Worm (Caenorhabditis elegans) whole organism, late embryonic: ENCODE results near the gene skr-21.

Experiments used
- C38D4.7 ChIP-seq: fragments of 200-800 bp; sonication (Bioruptor generic); optimal IDR thresholded peaks from 2 replicates; lab custom pipeline; 2018; ENCODE audit warnings: mild to moderate bottlenecking, missing genetic modification characterization, moderate library complexity, missing compliant biosample characterization
- F13H6.1 ChIP-seq: sonication (generic microtip); optimal IDR thresholded peaks from 2 replicates; lab custom pipeline; 2016; ENCODE audit warnings: missing genetic modification characterization, missing compliant biosample characterization
- K09A11.1 ChIP-seq: sonication (generic microtip); optimal IDR thresholded peaks from 2 replicates; lab custom pipeline; 2017; ENCODE audit warnings: antibody characterized with exemption, mild to moderate bottlenecking, missing genetic modification characterization, missing compliant biosample characterization; ENCODE audit not compliant: insufficient read depth
- T23F11.4 ChIP-seq: fragments of 200-800 bp; sonication (Bioruptor generic); optimal IDR thresholded peaks from 2 replicates; lab custom pipeline; 2018; ENCODE audit warnings: mild to moderate bottlenecking, missing genetic modification characterization, missing compliant biosample characterization
- Y22D7AL.16 ChIP-seq: sonication (generic microtip); optimal IDR thresholded peaks from 2 replicates; lab custom pipeline; 2016; ENCODE audit warnings: missing genetic modification characterization, missing compliant biosample characterization
- ahr-1 ChIP-seq: sonication (generic microtip); optimal IDR thresholded peaks from 2 replicates; lab custom pipeline; 2016; ENCODE audit warnings: missing genetic modification characterization, missing compliant biosample characterization
- ama-1 ChIP-seq: fragments of 150-350 bp; optimal IDR thresholded peaks from 2 replicates; lab custom pipeline; 2014
- ceh-18 ChIP-seq: sonication (generic microtip); optimal IDR thresholded peaks from 2 replicates; lab custom pipeline; 2016; ENCODE audit warnings: missing genetic modification characterization, missing compliant biosample characterization
- ceh-19 ChIP-seq: fragments of 200-800 bp; sonication (Bioruptor generic); optimal IDR thresholded peaks from 2 replicates; lab custom pipeline; 2018; ENCODE audit warnings: mild to moderate bottlenecking, missing genetic modification characterization, missing compliant biosample characterization
- ceh-22 ChIP-seq: sonication (generic microtip); optimal IDR thresholded peaks from 2 replicates; lab custom pipeline; 2017; ENCODE audit warnings: missing biosample characterization, missing genetic modification characterization
- ceh-34 ChIP-seq: sonication (generic microtip); optimal IDR thresholded peaks from 2 replicates; lab custom pipeline; 2016; ENCODE audit warnings: mild to moderate bottlenecking, missing genetic modification characterization, missing compliant biosample characterization
- ceh-48 ChIP-seq: sonication (generic microtip); optimal IDR thresholded peaks from 2 replicates; lab custom pipeline; 2016; ENCODE audit warnings: missing genetic modification characterization, inconsistent platforms, missing compliant biosample characterization
- ceh-9 ChIP-seq: sonication (generic microtip); optimal IDR thresholded peaks from 2 replicates; lab custom pipeline; 2016; ENCODE audit warnings: mild to moderate bottlenecking, missing genetic modification characterization, inconsistent platforms, missing compliant biosample characterization
- che-1 ChIP-seq: sonication (generic microtip); optimal IDR thresholded peaks from 2 replicates; lab custom pipeline; 2016; ENCODE audit warnings: mild to moderate bottlenecking, missing genetic modification characterization, missing compliant biosample characterization
- dmd-4 ChIP-seq: sonication (generic microtip); optimal IDR thresholded peaks from 2 replicates; lab custom pipeline; 2016; ENCODE audit warnings: borderline replicate concordance, missing genetic modification characterization, missing compliant biosample characterization
- dve-1 ChIP-seq: sonication (generic microtip); optimal IDR thresholded peaks from 2 replicates; lab custom pipeline; 2017; ENCODE audit warnings: antibody characterized with exemption, mild to moderate bottlenecking, missing genetic modification characterization, missing compliant biosample characterization
- elt-2 ChIP-seq: sonication (generic microtip); optimal IDR thresholded peaks from 2 replicates; lab custom pipeline; 2016; ENCODE audit warnings: missing genetic modification reagents, missing genetic modification characterization, missing compliant biosample characterization
- ets-4 ChIP-seq: sonication (generic microtip); optimal IDR thresholded peaks from 2 replicates; lab custom pipeline; 2016; ENCODE audit warnings: missing genetic modification characterization, missing compliant biosample characterization
- fax-1 ChIP-seq: sonication (generic microtip); optimal IDR thresholded peaks from 2 replicates; lab custom pipeline; 2016; ENCODE audit warnings: missing genotype, missing genetic modification characterization, missing compliant biosample characterization
- fkh-6 ChIP-seq: sonication (generic microtip); optimal IDR thresholded peaks from 2 replicates; lab custom pipeline; 2016; ENCODE audit warnings: missing genetic modification characterization, missing compliant biosample characterization
- hlh-13 ChIP-seq: fragments of 200-800 bp; sonication (Bioruptor generic); optimal IDR thresholded peaks from 2 replicates; lab custom pipeline; 2018; ENCODE audit warnings: mild to moderate bottlenecking, missing genetic modification characterization, missing compliant biosample characterization
- hlh-15 ChIP-seq: sonication (generic microtip); optimal IDR thresholded peaks from 2 replicates; lab custom pipeline; 2016; ENCODE audit warnings: missing genetic modification characterization, missing compliant biosample characterization
- hlh-30 ChIP-seq: sonication (generic microtip); optimal IDR thresholded peaks from 2 replicates; lab custom pipeline; 2017; ENCODE audit warnings: antibody characterized with exemption, missing genetic modification characterization, missing compliant biosample characterization; ENCODE audit not compliant: insufficient read depth
- hlh-8 ChIP-seq: sonication (generic microtip); optimal IDR thresholded peaks from 2 replicates; lab custom pipeline; 2016; ENCODE audit warnings: missing genotype, missing genetic modification characterization, missing compliant biosample characterization
- mec-3 ChIP-seq: sonication (generic microtip); optimal IDR thresholded peaks from 2 replicates; lab custom pipeline; 2016; ENCODE audit warnings: borderline replicate concordance, missing genetic modification characterization, missing compliant biosample characterization
- nfya-1 ChIP-seq: sonication (generic microtip); optimal IDR thresholded peaks from 2 replicates; lab custom pipeline; 2017; ENCODE audit warnings: missing genetic modification characterization, mild to moderate bottlenecking, missing compliant biosample characterization, antibody characterized with exemption, moderate library complexity
- nhr-11 ChIP-seq: fragments of 150-350 bp; optimal IDR thresholded peaks from 2 replicates; lab custom pipeline; 2014; ENCODE audit warnings: missing biosample characterization, missing genetic modification characterization
- nhr-232 ChIP-seq: sonication (generic microtip); optimal IDR thresholded peaks from 2 replicates; lab custom pipeline; 2016; ENCODE audit warnings: missing genetic modification characterization, missing compliant biosample characterization
- npax-4 ChIP-seq: sonication (generic microtip); optimal IDR thresholded peaks from 2 replicates; lab custom pipeline; 2016; ENCODE audit warnings: missing genetic modification characterization, missing compliant biosample characterization
- pat-9 ChIP-seq: fragments of 200-800 bp; sonication (Bioruptor generic); optimal IDR thresholded peaks from 2 replicates; lab custom pipeline; 2018; ENCODE audit warnings: mild to moderate bottlenecking, missing genetic modification characterization, moderate library complexity, missing compliant biosample characterization
- pax-1 ChIP-seq: fragments of 150-350 bp; optimal IDR thresholded peaks from 2 replicates; lab custom pipeline; 2014; ENCODE audit warnings: missing biosample characterization, missing genetic modification characterization
- pros-1 ChIP-seq: fragments of 150-350 bp; optimal IDR thresholded peaks from 2 replicates; lab custom pipeline; 2014; ENCODE audit warnings: missing biosample characterization, missing genetic modification reagents, missing genetic modification characterization
- ref-2 ChIP-seq: sonication (generic microtip); optimal IDR thresholded peaks from 2 replicates; lab custom pipeline; 2016; ENCODE audit warnings: missing genetic modification characterization, missing compliant biosample characterization
- sdc-2 ChIP-seq: sonication (generic microtip); optimal IDR thresholded peaks from 2 replicates; lab custom pipeline; 2016; ENCODE audit warnings: missing genotype, missing genetic modification characterization, missing compliant biosample characterization
- syd-9 ChIP-seq: sonication (generic microtip); optimal IDR thresholded peaks from 2 replicates; lab custom pipeline; 2016; ENCODE audit warnings: mild to moderate bottlenecking, missing genetic modification characterization, moderate library complexity, missing compliant biosample characterization
- tbx-2 ChIP-seq: sonication (generic microtip); optimal IDR thresholded peaks from 2 replicates; lab custom pipeline; 2016; ENCODE audit warnings: missing genetic modification characterization, missing compliant biosample characterization
- tbx-7 ChIP-seq: sonication (generic microtip); optimal IDR thresholded peaks from 2 replicates; lab custom pipeline; 2016; ENCODE audit warnings: missing genotype, missing genetic modification characterization, missing compliant biosample characterization
- unc-3 ChIP-seq, 2 experiments: fragments of 200-800 bp in 1 of 2; sonication (Bioruptor generic) in 1 of 2; sonication (generic microtip) in 1 of 2; conservative IDR thresholded peaks in 1 of 2; optimal IDR thresholded peaks in 1 of 2; 2 replicates each; pipeline versions ENCODE4 v1.3.6 to Lab custom; 2016 to 2022; ENCODE audit warnings: missing compliant biosample characterization in 2 of 2, missing genetic modification characterization in 2 of 2, missing genetic modification reagents in 1 of 2
- unc-42 ChIP-seq: sonication (generic microtip); optimal IDR thresholded peaks from 2 replicates; lab custom pipeline; 2016; ENCODE audit warnings: missing genotype, missing genetic modification characterization, missing compliant biosample characterization
- zip-5 ChIP-seq: sonication (generic microtip); optimal IDR thresholded peaks from 2 replicates; lab custom pipeline; 2016; ENCODE audit warnings: missing genetic modification characterization, missing compliant biosample characterization

Gene skr-21

ce11 chrX:13245090-13245489 lies 18.6 kb upstream of the skr-21 start, which contains the start of gene hpl-1:
Gene hpl-1 (plus strand): TSS chrX:13245390.
- TF ChIP-seq C38D4.7 (GFP tag; lab: Kevin White, UChicago) (no peak), Y22D7AL.16 (no peak), nfya-1 (no peak), ceh-48 (no peak), npax-4 (no peak), K09A11.1 (tag; lab: Kevin White, UChicago) (peak; percentile 10), che-1 (tag; lab: Kevin White, UChicago) (no peak), syd-9 (tag; lab: Kevin White, UChicago) (no peak)

- TF ChIP-seq unc-42 (tag; lab: Kevin White, UChicago) (no peak), elt-2 (no peak), nhr-11 (tag; lab: Kevin White, UChicago) (no peak), K09A11.1 (tag; lab: Kevin White, UChicago) (no peak), ceh-19 (GFP tag; lab: Kevin White, UChicago) (no peak), pros-1 (tag; lab: Kevin White, UChicago) (no peak), nhr-232 (tag; lab: Kevin White, UChicago) (no peak), ceh-18 (tag; lab: Kevin White, UChicago) (no peak), fkh-6 (no peak), ceh-22 (no peak), hlh-15 (tag; lab: Kevin White, UChicago) (no peak), fax-1 (tag; lab: Kevin White, UChicago) (no peak), C38D4.7 (GFP tag; lab: Kevin White, UChicago) (no peak), pax-1 (tag; lab: Kevin White, UChicago) (no peak), ref-2 (no peak), pat-9 (tag; lab: Kevin White, UChicago) (no peak), hlh-30 (tag; lab: Kevin White, UChicago) (no peak), hlh-8 (no peak)
Observed at ce11 chrX:13242231-13242630, 15.8 kb upstream of the skr-21 start, which contains the start of gene K08H2.5. Gene K08H2.5 (minus strand): TSS chrX:13242331.

- no peak for TF ChIP-seq ceh-22
- TF ChIP-seq ama-1 (lab: Kevin White, UChicago) = no peak
- TF ChIP-seq ceh-9 (tag; lab: Kevin White, UChicago) = no peak
- TF ChIP-seq unc-3 (GFP tag; conservative IDR thresholded peaks at IDR 0.05; lab: Robert Waterston, UW) = no peak
- no peak for TF ChIP-seq unc-3 (tag; optimal IDR thresholded peaks at IDR 0.05; lab: Kevin White, UChicago)
- TF ChIP-seq tbx-7 (tag; lab: Kevin White, UChicago) = no peak
- TF ChIP-seq hlh-13 (GFP tag; lab: Kevin White, UChicago) = no peak
- no peak for TF ChIP-seq nfya-1
- TF ChIP-seq tbx-2 (tag; lab: Kevin White, UChicago) = no peak
- TF ChIP-seq ceh-48 = no peak
- TF ChIP-seq unc-42 (tag; lab: Kevin White, UChicago) = no peak
- no peak for TF ChIP-seq ceh-34
- no peak for TF ChIP-seq ceh-19 (GFP tag; lab: Kevin White, UChicago)
- no peak for TF ChIP-seq ceh-18 (tag; lab: Kevin White, UChicago)
- no peak for TF ChIP-seq sdc-2
Observed at ce11 chrX:13238197-13238596, 11.7 kb upstream of the skr-21 start, which contains the start of gene K08H2.4. Gene K08H2.4 (plus strand): TSS chrX:13238497.

- TF ChIP-seq nfya-1 = no peak
- TF ChIP-seq dmd-4 = no peak
- TF ChIP-seq zip-5 (tag; lab: Kevin White, UChicago) = no peak
- no peak for TF ChIP-seq hlh-30 (tag; lab: Kevin White, UChicago)
- TF ChIP-seq nhr-11 (tag; lab: Kevin White, UChicago) = no peak
- TF ChIP-seq npax-4 = no peak
- no peak for TF ChIP-seq hlh-13 (GFP tag; lab: Kevin White, UChicago)
- TF ChIP-seq nhr-232 (tag; lab: Kevin White, UChicago) = no peak
- TF ChIP-seq ets-4 (tag; lab: Kevin White, UChicago) = no peak
- TF ChIP-seq ceh-9 (tag; lab: Kevin White, UChicago) = no peak
- TF ChIP-seq pax-1 (tag; lab: Kevin White, UChicago) = no peak
- no peak for TF ChIP-seq mec-3
- no peak for TF ChIP-seq F13H6.1 (tag; lab: Kevin White, UChicago)
- TF ChIP-seq T23F11.4 (GFP tag; lab: Kevin White, UChicago) = no peak
- TF ChIP-seq ahr-1 (tag; lab: Kevin White, UChicago) = no peak
- TF ChIP-seq pros-1 (tag; lab: Kevin White, UChicago) = no peak
- TF ChIP-seq dve-1 (tag; lab: Kevin White, UChicago) = no peak
- no peak for TF ChIP-seq pat-9 (tag; lab: Kevin White, UChicago)
- TF ChIP-seq, all 69 proteins: peak for 0
Observed at ce11 chrX:13237102-13237501, 10.6 kb upstream of the skr-21 start, which contains the start of gene K08H2.3. Gene K08H2.3 (plus strand): TSS chrX:13237402.
